Worm (Caenorhabditis elegans): ENCODE data around the gene dli-1.

Gene dli-1

DNA sequence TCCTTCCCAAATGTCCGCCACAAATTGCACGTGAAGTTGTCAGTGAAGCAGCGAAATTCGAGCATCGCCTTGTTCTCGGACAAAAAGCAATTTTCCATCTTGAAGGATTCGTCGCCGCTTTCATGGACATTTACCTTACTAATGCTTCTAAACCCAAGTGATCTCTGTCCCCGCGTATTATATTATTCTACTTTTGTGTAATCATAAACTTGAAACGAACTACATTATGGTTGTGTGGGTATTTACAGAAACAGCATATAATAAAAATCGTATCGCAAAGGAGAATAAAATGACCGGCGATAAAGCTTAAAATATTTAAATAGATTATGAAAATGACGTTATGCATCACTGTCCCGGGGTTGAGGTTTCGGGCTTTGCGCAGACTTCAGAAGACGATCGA, 1.8 kb downstream of the dli-1 start (continued):
- TF ChIP-seq C06A6.2 (GFP tag; conservative IDR thresholded peaks at IDR 0.05) (no peak), ccch-3 (GFP tag; optimal IDR thresholded peaks at IDR 0.05) (no peak), ama-1 (optimal IDR thresholded peaks at IDR 0.05) (no peak), ama-1 (GFP tag; optimal IDR thresholded peaks at IDR 0.05) (peak in 1 of 2 experiments; percentile 90), let-607 (tag; optimal IDR thresholded peaks at IDR 0.05) (no peak), bed-1 (GFP tag; IDR thresholded peaks at IDR 0.05) (no peak), ztf-28 (GFP tag; IDR thresholded peaks at IDR 0.05) (no peak), nhr-120 (GFP tag; IDR thresholded peaks at IDR 0.05) (no peak), Y79H2A.3 (GFP tag; conservative IDR thresholded peaks at IDR 0.05) (peak; percentile 78; the same call in 1 of the 2 replicates), hlh-12 (tag; optimal IDR thresholded peaks at IDR 0.05) (no peak), snpc-4 (GFP tag; optimal IDR thresholded peaks at IDR 0.05) (no peak), snpc-4 (tag; optimal IDR thresholded peaks at IDR 0.05) (peak in 2 of 4 experiments; percentile 47 to 53), snpc-3.4 (tag; optimal IDR thresholded peaks at IDR 0.05) (peak; percentile 34), nhr-179 (tag; optimal IDR thresholded peaks at IDR 0.05) (no peak), mxl-1 (tag; optimal IDR thresholded peaks at IDR 0.05) (peak; percentile 39), Y95B8A.8 (GFP tag; IDR thresholded peaks at IDR 0.05) (0 out of 2 replicates have a peak, but pooled peaks have one; percentile 13), nhr-90 (tag; optimal IDR thresholded peaks at IDR 0.05) (peak; percentile 4), ceh-58 (GFP tag; IDR thresholded peaks at IDR 0.05) (no peak), K11D2.4 (GFP tag; IDR thresholded peaks at IDR 0.05) (no peak), ZK185.1 (tag; optimal IDR thresholded peaks at IDR 0.05; ENCODE audit: poor library complexity, severe bottlenecking) (peak; percentile 60), hmg-1.2 (GFP tag; IDR thresholded peaks at IDR 0.05) (peak; percentile 41), F39B2.1 (GFP tag; IDR thresholded peaks at IDR 0.05) (0 out of 2 replicates have a peak, but pooled peaks have one; percentile 17), gei-17 (GFP tag; optimal IDR thresholded peaks at IDR 0.05) (no peak), snpc-1.3 (tag; optimal IDR thresholded peaks at IDR 0.05; ENCODE audit: insufficient read depth) (peak; percentile 18), lag-1 (GFP tag; IDR thresholded peaks at IDR 0.05) (no peak), F57A8.1 (GFP tag; optimal IDR thresholded peaks at IDR 0.05) (no peak), aptf-3 (GFP tag; IDR thresholded peaks at IDR 0.05) (no peak), F23B12.7 (tag; optimal IDR thresholded peaks at IDR 0.05; ENCODE audit: insufficient read depth) (no peak), sptf-2 (GFP tag; optimal IDR thresholded peaks at IDR 0.05) (no peak), C17E4.6 (GFP tag; IDR thresholded peaks at IDR 0.05) (no peak), nhr-27 (tag; optimal IDR thresholded peaks at IDR 0.05) (no peak), lin-54 (GFP tag; optimal IDR thresholded peaks at IDR 0.05) (peak; percentile 8), ztf-3 (GFP tag; optimal IDR thresholded peaks at IDR 0.05) (no peak), madf-3 (GFP tag; IDR thresholded peaks at IDR 0.05) (0 out of 2 replicates have a peak, but pooled peaks have one; percentile 16), F52B5.7 (tag; optimal IDR thresholded peaks at IDR 0.05) (no peak), akir-1 (GFP tag; optimal IDR thresholded peaks at IDR 0.05) (no peak), F33H1.4 (GFP tag; IDR thresholded peaks at IDR 0.05) (no peak), aptf-2 (GFP tag; conservative IDR thresholded peaks at IDR 0.05) (no peak), chd-7 (tag; optimal IDR thresholded peaks at IDR 0.05) (peak; percentile 19), B0035.1 (tag; optimal IDR thresholded peaks at IDR 0.05) (peak; percentile 2), let-526 (GFP tag; IDR thresholded peaks at IDR 0.05) (no peak), madf-6 (GFP tag; IDR thresholded peaks at IDR 0.05) (peak; percentile 58)

All from whole organism, young adult.